Fruit fly (Drosophila melanogaster) whole organism, pupa: Measurements from ENCODE around the gene snf.

Experiments used
- CG14655 ChIP-seq: fragments of 200-800 bp; sonication (Bioruptor generic); optimal IDR thresholded peaks from 3 replicates; lab custom pipeline; 2017; ENCODE audit warnings: mild to moderate bottlenecking, missing biosample characterization, missing genetic modification reagents, missing genetic modification characterization
- CG32121 ChIP-seq: fragments of 200-800 bp; sonication (Bioruptor generic); IDR thresholded peaks from 2 replicates; pipeline ENCODE4 v1.3.6; 2022; ENCODE audit warnings: missing biosample characterization, missing genetic modification characterization
- CG34367 ChIP-seq: fragments of 200-800 bp; sonication (Bioruptor generic); optimal IDR thresholded peaks from 2 replicates; lab custom pipeline; 2018; ENCODE audit warnings: missing biosample characterization, mild to moderate bottlenecking, missing genetic modification characterization
- D1 ChIP-seq: fragments of 200-800 bp; sonication (Bioruptor generic); optimal IDR thresholded peaks from 2 replicates; lab custom pipeline; 2018; ENCODE audit warnings: missing biosample characterization, mild to moderate bottlenecking, missing genetic modification characterization, moderate library complexity
- EcR ChIP-seq: fragments of 200-800 bp; sonication (Bioruptor generic); optimal IDR thresholded peaks from 3 replicates; lab custom pipeline; 2019; ENCODE audit warnings: missing biosample characterization, missing genetic modification characterization, mild to moderate bottlenecking, moderate library complexity, missing genetic modification reagents
- fd96Ca ChIP-seq: fragments of 200-800 bp; sonication (Bioruptor generic); IDR thresholded peaks from 3 replicates; pipeline ENCODE4 v1.3.6; 2022; ENCODE audit warnings: missing biosample characterization, missing genetic modification characterization
- rn ChIP-seq: fragments of 200-800 bp; sonication (Bioruptor generic); IDR thresholded peaks from 2 replicates; pipeline ENCODE4 v1.3.6; 2022; ENCODE audit warnings: missing biosample characterization, missing genetic modification characterization

dm6 chrX:5323636-5324035 is 14.6 kb downstream of the snf start, which contains the start of gene Mcm3:
- TF ChIP-seq rn (GFP tag; lab: Robert Waterston, UW) (no peak), CG14655 (GFP tag; lab: Kevin White, UChicago) (no peak), CG32121 (GFP tag; lab: Robert Waterston, UW) (no peak), EcR (GFP tag; lab: Kevin White, UChicago) (no peak), fd96Ca (GFP tag; lab: Robert Waterston, UW) (no peak), CG34367 (tag; lab: Kevin White, UChicago) (no peak), D1 (tag; lab: Kevin White, UChicago) (no peak)
